Worm (Caenorhabditis elegans) whole organism, L2 larva: ENCODE results near the gene nurf-1.

ENCODE experiments used
- ZK546.5 ChIP-seq: sonication (generic microtip); optimal IDR thresholded peaks from 2 replicates; lab custom pipeline; 2017; ENCODE audit warnings: missing biosample characterization, missing genetic modification characterization
- alr-1 ChIP-seq: fragments of 150-350 bp; optimal IDR thresholded peaks from 2 replicates; lab custom pipeline; 2014; ENCODE audit warnings: missing biosample characterization, missing genetic modification characterization
- aly-2 ChIP-seq: fragments of 150-350 bp; optimal IDR thresholded peaks from 2 replicates; lab custom pipeline; 2014; ENCODE audit warnings: missing biosample characterization, missing genetic modification characterization
- dmd-4 ChIP-seq: sonication (generic microtip); optimal IDR thresholded peaks from 2 replicates; lab custom pipeline; 2017; ENCODE audit warnings: missing biosample characterization, missing genetic modification characterization
- elt-1 ChIP-seq: fragments of 150-350 bp; optimal IDR thresholded peaks from 2 replicates; lab custom pipeline; 2014; ENCODE audit warnings: missing biosample characterization, missing genetic modification characterization
- fos-1 ChIP-seq: fragments of 150-350 bp; optimal IDR thresholded peaks from 2 replicates; lab custom pipeline; 2014; ENCODE audit warnings: missing biosample characterization, missing genetic modification characterization
- mbf-1 ChIP-seq: sonication (generic microtip); optimal IDR thresholded peaks from 2 replicates; lab custom pipeline; 2017; ENCODE audit warnings: missing biosample characterization, missing genetic modification characterization
- nhr-12 ChIP-seq: fragments of 150-350 bp; optimal IDR thresholded peaks from 2 replicates; lab custom pipeline; 2014; ENCODE audit warnings: missing biosample characterization, missing genetic modification characterization
- nhr-237 ChIP-seq: fragments of 150-350 bp; optimal IDR thresholded peaks from 2 replicates; lab custom pipeline; 2014; ENCODE audit warnings: missing biosample characterization, missing genetic modification characterization
- nhr-77 ChIP-seq: fragments of 150-350 bp; optimal IDR thresholded peaks from 2 replicates; lab custom pipeline; 2014; ENCODE audit warnings: missing biosample characterization, missing genetic modification characterization
- unc-62 ChIP-seq: fragments of 150-350 bp; optimal IDR thresholded peaks from 2 replicates; lab custom pipeline; 2014; ENCODE audit warnings: missing biosample characterization, missing genetic modification reagents, missing genetic modification characterization
- ztf-11 ChIP-seq: sonication (generic microtip); optimal IDR thresholded peaks from 2 replicates; lab custom pipeline; 2017; ENCODE audit warnings: missing biosample characterization, missing genetic modification characterization

DNA sequence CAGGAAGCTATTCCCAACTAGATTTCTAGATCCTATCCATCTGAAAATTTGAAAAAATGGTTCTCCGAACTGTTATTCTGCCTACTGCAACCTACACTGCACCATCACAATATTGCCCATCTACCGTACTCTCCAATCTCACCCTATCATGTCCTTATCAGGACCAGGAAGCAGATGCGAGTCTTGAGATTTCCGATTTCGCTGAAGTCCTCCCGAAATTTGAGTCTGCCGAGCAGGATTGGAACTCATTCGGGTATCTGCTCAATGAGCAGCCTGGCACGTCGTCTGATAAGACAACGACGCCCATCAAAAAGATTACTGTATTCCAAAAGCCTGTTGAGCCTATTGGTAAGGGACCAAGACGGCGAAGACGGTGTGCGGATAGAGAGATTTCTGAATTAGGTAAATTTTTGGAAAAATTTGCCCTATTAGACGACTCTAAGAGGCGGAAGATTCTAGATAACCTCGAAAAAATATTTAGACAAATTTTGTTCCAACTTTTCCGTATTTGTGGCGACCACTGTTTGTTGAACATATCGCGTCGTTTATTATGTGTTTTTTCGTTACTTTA, 15.1 kb downstream of the nurf-1 start:
- TF ChIP-seq nhr-77 (tag; lab: Kevin White, UChicago) (no peak), nhr-12 (tag; lab: Kevin White, UChicago) (no peak), dmd-4 (tag; lab: Kevin White, UChicago) (no peak), elt-1 (tag; lab: Kevin White, UChicago) (no peak), nhr-237 (tag; lab: Kevin White, UChicago) (no peak), mbf-1 (tag; lab: Kevin White, UChicago) (no peak), fos-1 (tag; lab: Kevin White, UChicago) (no peak), ztf-11 (no peak), alr-1 (tag; lab: Kevin White, UChicago) (no peak), unc-62 (no peak), aly-2 (tag; lab: Kevin White, UChicago) (no peak), ZK546.5 (tag; lab: Kevin White, UChicago) (no peak)
